Fruit fly (Drosophila melanogaster) whole organism, embryonic: ENCODE results near the gene Ctr1A.

Experiments
- CG10147 ChIP-seq: fragments of 200-800 bp; sonication (Bioruptor generic); optimal IDR thresholded peaks from 2 replicates; lab custom pipeline; 2019; ENCODE audit warnings: missing biosample characterization, mild to moderate bottlenecking, missing genetic modification characterization, moderate library complexity
- CG12104 ChIP-seq: fragments of 200-800 bp; sonication (Bioruptor generic); optimal IDR thresholded peaks from 3 replicates; lab custom pipeline; 2016; ENCODE audit warnings: missing biosample characterization, missing genetic modification characterization
- CG12236 ChIP-seq: fragments of 200-800 bp; sonication (Bioruptor generic); optimal IDR thresholded peaks from 2 replicates; lab custom pipeline; 2016; ENCODE audit warnings: missing biosample characterization, missing genetic modification characterization
- CG1233 ChIP-seq: fragments of 200-800 bp; sonication (Bioruptor generic); optimal IDR thresholded peaks from 4 replicates; lab custom pipeline; 2018; ENCODE audit warnings: missing biosample characterization, mild to moderate bottlenecking, missing genetic modification characterization
- CG12769 ChIP-seq: fragments of 200-800 bp; sonication (Bioruptor generic); optimal IDR thresholded peaks from 2 replicates; lab custom pipeline; 2019; ENCODE audit warnings: missing biosample characterization, mild to moderate bottlenecking, missing genetic modification characterization, moderate library complexity
- CG15011 ChIP-seq: fragments of 200-800 bp; sonication (Bioruptor generic); optimal IDR thresholded peaks from 3 replicates; lab custom pipeline; 2018; ENCODE audit warnings: missing biosample characterization, mild to moderate bottlenecking, missing genetic modification characterization
- CG15269 ChIP-seq: fragments of 200-800 bp; sonication (Bioruptor generic); optimal IDR thresholded peaks from 2 replicates; lab custom pipeline; 2018; ENCODE audit warnings: missing biosample characterization, mild to moderate bottlenecking, missing genetic modification characterization, moderate library complexity
- CG1529 ChIP-seq: fragments of 200-800 bp; sonication (Bioruptor generic); optimal IDR thresholded peaks from 3 replicates; lab custom pipeline; 2018; ENCODE audit warnings: missing biosample characterization, missing genetic modification characterization
- CG17186 ChIP-seq: fragments of 200-800 bp; sonication (Bioruptor generic); optimal IDR thresholded peaks from 3 replicates; lab custom pipeline; 2017; ENCODE audit warnings: missing biosample characterization, missing genetic modification reagents, missing genetic modification characterization
- CG18262 ChIP-seq: fragments of 200-800 bp; optimal IDR thresholded peaks from 3 replicates; lab custom pipeline; 2019; ENCODE audit warnings: missing biosample characterization, mild to moderate bottlenecking, missing genetic modification characterization, moderate library complexity
- CG2202 ChIP-seq: fragments of 200-800 bp; sonication (Bioruptor generic); optimal IDR thresholded peaks from 2 replicates; lab custom pipeline; 2018; ENCODE audit warnings: missing biosample characterization, mild to moderate bottlenecking, missing genetic modification characterization
- CG4820 ChIP-seq: fragments of 200-800 bp; sonication (Bioruptor generic); optimal IDR thresholded peaks from 3 replicates; lab custom pipeline; 2016; ENCODE audit warnings: missing biosample characterization, missing genetic modification characterization
- CG5245 ChIP-seq: fragments of 200-800 bp; sonication (Bioruptor generic); optimal IDR thresholded peaks from 3 replicates; lab custom pipeline; 2016; ENCODE audit warnings: missing biosample characterization, missing genetic modification characterization
- CG6683 ChIP-seq: fragments of 200-800 bp; sonication (Bioruptor generic); optimal IDR thresholded peaks from 2 replicates; lab custom pipeline; 2017; ENCODE audit warnings: missing biosample characterization, mild to moderate bottlenecking, missing genetic modification characterization, missing genetic modification reagents
- CG7357 ChIP-seq: fragments of 200-800 bp; sonication (Bioruptor generic); IDR thresholded peaks from 3 replicates; pipeline ENCODE4 v1.3.6; 2022; ENCODE audit warnings: missing biosample characterization, missing genetic modification characterization
- CG7987 ChIP-seq: fragments of 200-800 bp; sonication (Bioruptor generic); optimal IDR thresholded peaks from 2 replicates; lab custom pipeline; 2018; ENCODE audit warnings: missing biosample characterization, mild to moderate bottlenecking, missing genetic modification characterization, moderate library complexity
- D19B ChIP-seq: fragments of 200-800 bp; sonication (Bioruptor generic); optimal IDR thresholded peaks from 2 replicates; lab custom pipeline; 2017; ENCODE audit warnings: missing biosample characterization, mild to moderate bottlenecking, missing genetic modification characterization
- E2f1 ChIP-seq: fragments of 200-800 bp; sonication (Bioruptor generic); IDR thresholded peaks from 2 replicates; pipeline ENCODE4 v1.3.6; 2022; ENCODE audit warnings: missing biosample characterization, missing genetic modification characterization
- Ets97D ChIP-seq: fragments of 200-800 bp; sonication (Bioruptor generic); optimal IDR thresholded peaks from 3 replicates; lab custom pipeline; 2016; ENCODE audit warnings: missing biosample characterization, missing genetic modification characterization
- H2.0 ChIP-seq: fragments of 200-800 bp; sonication (Bioruptor generic); IDR thresholded peaks from 2 replicates; pipeline ENCODE4 v1.3.6; 2022; ENCODE audit warnings: missing biosample characterization, missing genetic modification characterization
- Hr3 ChIP-seq: fragments of 200-800 bp; sonication (Bioruptor generic); optimal IDR thresholded peaks from 3 replicates; lab custom pipeline; 2016; ENCODE audit warnings: missing biosample characterization, missing genetic modification characterization
- Hr78 ChIP-seq, 2 experiments: fragments of 200-800 bp in 1 of 2; fragments of >200 bp in 1 of 2; sonication (Bioruptor generic) in 1 of 2; optimal IDR thresholded peaks; 2 replicates each; lab custom pipeline; 2017 to 2019; ENCODE audit warnings: missing biosample characterization in 2 of 2, missing genetic modification characterization in 2 of 2, mild to moderate bottlenecking in 1 of 2, moderate library complexity in 1 of 2
- Myb ChIP-seq: fragments of 200-800 bp; sonication (Bioruptor generic); optimal IDR thresholded peaks from 2 replicates; lab custom pipeline; 2016; ENCODE audit warnings: missing biosample characterization, missing genetic modification characterization
- NFAT ChIP-seq: fragments of 200-800 bp; sonication (Bioruptor generic); IDR thresholded peaks from 2 replicates; pipeline ENCODE4 v1.3.6; 2022; ENCODE audit warnings: missing biosample characterization, missing genetic modification characterization
- Pdp1 ChIP-seq, 2 experiments: fragments of 200-800 bp; sonication (Bioruptor generic); optimal IDR thresholded peaks; 3 replicates each; lab custom pipeline; 2016; ENCODE audit warnings: missing biosample characterization in 2 of 2, missing genetic modification characterization in 2 of 2, mild to moderate bottlenecking in 1 of 2, moderate library complexity in 1 of 2
- Scr ChIP-seq: fragments of 200-800 bp; sonication (Bioruptor generic); IDR thresholded peaks from 2 replicates; pipeline ENCODE4 v1.3.6; 2022; ENCODE audit warnings: missing biosample characterization, missing genetic modification characterization; ENCODE audit not compliant: partially characterized antibody
- Side ChIP-seq: fragments of 200-800 bp; sonication (Bioruptor generic); optimal IDR thresholded peaks from 2 replicates; lab custom pipeline; 2016; ENCODE audit warnings: missing biosample characterization, missing genetic modification characterization
- Spps ChIP-seq: fragments of 200-800 bp; sonication (Bioruptor generic); optimal IDR thresholded peaks from 2 replicates; lab custom pipeline; 2018; ENCODE audit warnings: missing biosample characterization, mild to moderate bottlenecking, missing genetic modification characterization
- Stat92E ChIP-seq, 3 experiments: fragments of >200 bp in 2 of 3; fragments of 200-800 bp in 1 of 3; sonication (Bioruptor generic) in 1 of 3; optimal IDR thresholded peaks; 2 replicates each; lab custom pipeline; 2017 to 2019; ENCODE audit warnings: missing biosample characterization in 3 of 3, missing genetic modification characterization in 3 of 3, mild to moderate bottlenecking in 1 of 3, moderate library complexity in 1 of 3
- TFAM ChIP-seq: fragments of 200-800 bp; sonication (Bioruptor generic); optimal IDR thresholded peaks from 2 replicates; lab custom pipeline; 2017; ENCODE audit warnings: missing biosample characterization, missing genetic modification characterization, inconsistent platforms
- ase ChIP-seq: fragments of 200-800 bp; sonication (Bioruptor generic); IDR thresholded peaks from 3 replicates; pipeline ENCODE4 v1.3.6; 2022; ENCODE audit warnings: missing biosample characterization, missing genetic modification characterization
- bab2 ChIP-seq: fragments of 200-800 bp; sonication (Bioruptor generic); optimal IDR thresholded peaks from 2 replicates; lab custom pipeline; 2016; ENCODE audit warnings: missing biosample characterization, missing genetic modification characterization
- bowl ChIP-seq: fragments of 200-800 bp; sonication (Bioruptor generic); IDR thresholded peaks from 2 replicates; pipeline ENCODE4 v1.3.6; 2022; ENCODE audit warnings: missing biosample characterization, missing genetic modification characterization
- crol ChIP-seq: fragments of 200-800 bp; sonication (Bioruptor generic); IDR thresholded peaks from 2 replicates; pipeline ENCODE4 v1.3.6; 2022; ENCODE audit warnings: missing biosample characterization, missing genetic modification characterization
- gcm2 ChIP-seq: fragments of 200-800 bp; sonication (Bioruptor generic); optimal IDR thresholded peaks from 2 replicates; lab custom pipeline; 2016; ENCODE audit warnings: missing biosample characterization, missing genetic modification characterization
- gfzf ChIP-seq: fragments of 200-800 bp; sonication (Bioruptor generic); optimal IDR thresholded peaks from 2 replicates; lab custom pipeline; 2016; ENCODE audit warnings: missing biosample characterization, mild to moderate bottlenecking, missing genetic modification characterization, moderate library complexity
- her ChIP-seq: fragments of 200-800 bp; sonication (Bioruptor generic); optimal IDR thresholded peaks from 2 replicates; lab custom pipeline; 2016; ENCODE audit warnings: missing biosample characterization, missing genetic modification characterization
- jing ChIP-seq: fragments of 200-800 bp; sonication (Bioruptor generic); optimal IDR thresholded peaks from 2 replicates; lab custom pipeline; 2018; ENCODE audit warnings: missing biosample characterization, mild to moderate bottlenecking, missing genetic modification characterization
- jumu ChIP-seq: fragments of 200-800 bp; sonication (Bioruptor generic); optimal IDR thresholded peaks from 3 replicates; lab custom pipeline; 2016; ENCODE audit warnings: missing biosample characterization, missing genetic modification characterization
- lola ChIP-seq, 3 experiments: fragments of >200 bp in 2 of 3; fragments of 200-800 bp in 1 of 3; sonication (Bioruptor generic) in 1 of 3; optimal IDR thresholded peaks; 2 replicates each; lab custom pipeline; 2017 to 2019; ENCODE audit warnings: missing biosample characterization in 3 of 3, missing genetic modification characterization in 3 of 3, mild to moderate bottlenecking in 1 of 3, moderate library complexity in 1 of 3
- lov ChIP-seq, 2 experiments: fragments of 200-800 bp in 1 of 2; fragments of >200 bp in 1 of 2; sonication (Bioruptor generic) in 1 of 2; IDR thresholded peaks in 1 of 2; optimal IDR thresholded peaks in 1 of 2; 2 replicates in 1 of 2; 3 replicates in 1 of 2; pipeline versions ENCODE4 v1.3.6 to Lab custom; 2017 to 2022; ENCODE audit warnings: missing biosample characterization in 1 of 2, missing genetic modification characterization in 1 of 2
- prd ChIP-seq, 3 experiments: fragments of >200 bp in 2 of 3; fragments of 200-800 bp in 1 of 3; sonication (Bioruptor generic) in 1 of 3; optimal IDR thresholded peaks in 2 of 3; IDR thresholded peaks in 1 of 3; 2 replicates in 2 of 3; 3 replicates in 1 of 3; pipeline versions ENCODE4 v1.3.6 to Lab custom; 2017 to 2022; ENCODE audit warnings: missing biosample characterization in 1 of 3, missing genetic modification characterization in 1 of 3
- row ChIP-seq: fragments of 200-800 bp; sonication (Bioruptor generic); IDR thresholded peaks from 3 replicates; pipeline ENCODE4 v1.3.6; 2022; ENCODE audit warnings: missing biosample characterization, missing genetic modification characterization
- sd ChIP-seq: fragments of 200-800 bp; sonication (Bioruptor generic); optimal IDR thresholded peaks from 3 replicates; lab custom pipeline; 2018; ENCODE audit warnings: missing biosample characterization, mild to moderate bottlenecking, missing genetic modification characterization, moderate library complexity
- slbo ChIP-seq: fragments of 200-800 bp; sonication (Bioruptor generic); IDR thresholded peaks from 2 replicates; pipeline ENCODE4 v1.3.6; 2022; ENCODE audit warnings: missing biosample characterization, missing genetic modification characterization
- ssp ChIP-seq: fragments of 200-800 bp; sonication (Bioruptor generic); IDR thresholded peaks from 2 replicates; pipeline ENCODE4 v1.3.6; 2022; ENCODE audit warnings: missing biosample characterization, missing genetic modification characterization
- stwl ChIP-seq: fragments of 200-800 bp; sonication (Bioruptor generic); optimal IDR thresholded peaks from 3 replicates; lab custom pipeline; 2018; ENCODE audit warnings: missing biosample characterization, mild to moderate bottlenecking, missing genetic modification characterization, moderate library complexity
- zfh1 ChIP-seq: fragments of 200-800 bp; sonication (Bioruptor generic); IDR thresholded peaks from 3 replicates; pipeline ENCODE4 v1.3.6; 2022; ENCODE audit warnings: missing biosample characterization, missing genetic modification characterization

Ctr1A gene

dm6 chrX:6702028-6702433, 40.6 kb downstream of the Ctr1A start (continued):
- TF ChIP-seq Hr3 (GFP tag; lab: Kevin White, UChicago) (peak; percentile 32), Hr78 (GFP tag; optimal IDR thresholded peaks at IDR 0.05; lab: Kevin White, UChicago) (peak in 1 of 2 experiments; percentile 41), gfzf (no peak), Spps (tag; lab: Kevin White, UChicago) (peak; percentile 40), CG15011 (GFP tag; lab: Kevin White, UChicago) (peak; percentile 36), CG12769 (tag; lab: Kevin White, UChicago) (peak; percentile 25), Pdp1 (GFP tag; optimal IDR thresholded peaks at IDR 0.05; lab: Kevin White, UChicago) (peak; percentile 31 to 46), D19B (GFP tag; lab: Kevin White, UChicago) (no peak), TFAM (GFP tag; lab: Kevin White, UChicago) (peak; percentile 41), gcm2 (GFP tag; lab: Kevin White, UChicago) (peak; percentile 10), stwl (no peak), Myb (GFP tag; lab: Kevin White, UChicago) (no peak), Scr (GFP tag; lab: Robert Waterston, UW) (no peak), CG5245 (GFP tag; lab: Kevin White, UChicago) (peak; percentile 11), prd (optimal IDR thresholded peaks at IDR 0.05; lab: Kevin White, UChicago) (no peak), prd (GFP tag; IDR thresholded peaks at IDR 0.05; lab: Robert Waterston, UW) (peak; percentile 71; the same call in 2 of the 3 replicates), CG17186 (GFP tag; lab: Kevin White, UChicago) (peak; percentile 5), lov (optimal IDR thresholded peaks at IDR 0.05; lab: Kevin White, UChicago) (no peak), lov (GFP tag; IDR thresholded peaks at IDR 0.05; lab: Robert Waterston, UW) (0 out of 3 replicates have a peak, but pooled peaks have one; percentile 15), Side (peak; percentile 4), H2.0 (GFP tag; lab: Robert Waterston, UW) (peak; percentile 41; the same call in 1 of the 2 replicates), jing (peak; percentile 22), lola (GFP tag; optimal IDR thresholded peaks at IDR 0.05; lab: Kevin White, UChicago) (peak in 1 of 3 experiments; percentile 71), sd (tag; lab: Kevin White, UChicago) (no peak), CG7987 (GFP tag; lab: Kevin White, UChicago) (no peak), NFAT (GFP tag; lab: Robert Waterston, UW) (no peak), her (peak; percentile 23), bowl (GFP tag; lab: Robert Waterston, UW) (peak; percentile 29; the same call in 1 of the 2 replicates), CG15269 (peak; percentile 72), ase (peak; percentile 62; the same call in 2 of the 3 replicates), CG2202 (tag; lab: Kevin White, UChicago) (peak; percentile 45), CG12104 (GFP tag; lab: Kevin White, UChicago) (peak; percentile 12), bab2 (GFP tag; lab: Kevin White, UChicago) (peak; percentile 65), CG10147 (GFP tag; lab: Kevin White, UChicago) (peak; percentile 18), CG4820 (GFP tag; lab: Kevin White, UChicago) (peak; percentile 29), slbo (GFP tag; lab: Robert Waterston, UW) (peak; percentile 12; the same call in 1 of the 2 replicates), crol (GFP tag; lab: Robert Waterston, UW) (no peak), E2f1 (GFP tag; lab: Robert Waterston, UW) (0 out of 2 replicates have a peak, but pooled peaks have one; percentile 32), Stat92E (GFP tag; optimal IDR thresholded peaks at IDR 0.05; lab: Kevin White, UChicago) (no peak), CG6683 (no peak), CG18262 (tag; lab: Kevin White, UChicago) (peak; percentile 77), ssp (peak; percentile 47; the same call in 1 of the 2 replicates), CG7357 (peak; percentile 61; the same call in 1 of the 3 replicates), jumu (GFP tag; lab: Kevin White, UChicago) (peak; percentile 38), CG12236 (GFP tag; lab: Kevin White, UChicago) (peak; percentile 44), row (GFP tag; lab: Robert Waterston, UW) (peak; percentile 74), zfh1 (peak; percentile 66; the same call in 2 of the 3 replicates), CG1233 (peak; percentile 46), Ets97D (GFP tag; lab: Kevin White, UChicago) (no peak), CG1529 (GFP tag; lab: Kevin White, UChicago) (peak; percentile 59)
